Fruit fly (Drosophila melanogaster) whole organism, embryonic: ENCODE data around the gene Pvf2.
A peak's percentile ranks its signal among the peaks of the same experiment; 100 is the strongest.

ENCODE experiments used
- ATbp ChIP-seq: fragments of 200-800 bp; sonication (Bioruptor generic); optimal IDR thresholded peaks from 2 replicates; lab custom pipeline; 2017; ENCODE audit warnings: missing biosample characterization, mild to moderate bottlenecking, missing genetic modification characterization, missing genetic modification reagents
- CG10267 ChIP-seq: fragments of 200-800 bp; sonication (Bioruptor generic); optimal IDR thresholded peaks from 2 replicates; lab custom pipeline; 2018; ENCODE audit warnings: missing biosample characterization, mild to moderate bottlenecking, missing genetic modification characterization, moderate library complexity
- CG10959 ChIP-seq: fragments of 200-800 bp; sonication (Bioruptor generic); IDR thresholded peaks from 2 replicates; pipeline ENCODE4 v1.3.6; 2022; ENCODE audit warnings: missing biosample characterization, missing genetic modification characterization
- CG11696 ChIP-seq: fragments of 200-800 bp; sonication (Bioruptor generic); IDR thresholded peaks from 2 replicates; pipeline ENCODE4 v1.3.6; 2022; ENCODE audit warnings: missing biosample characterization, missing genetic modification characterization
- CG12744 ChIP-seq: fragments of 200-800 bp; sonication (Bioruptor generic); optimal IDR thresholded peaks from 2 replicates; lab custom pipeline; 2016; ENCODE audit warnings: missing biosample characterization, missing genetic modification characterization
- CG13424 ChIP-seq: fragments of 200-800 bp; sonication (Bioruptor generic); optimal IDR thresholded peaks from 2 replicates; lab custom pipeline; 2019; ENCODE audit warnings: missing biosample characterization, mild to moderate bottlenecking, missing genetic modification characterization, moderate library complexity
- CG13624 ChIP-seq: fragments of 200-800 bp; sonication (Bioruptor generic); optimal IDR thresholded peaks from 2 replicates; lab custom pipeline; 2016; ENCODE audit warnings: missing biosample characterization, missing genetic modification characterization
- CG13894 ChIP-seq: fragments of 200-800 bp; sonication (Bioruptor generic); optimal IDR thresholded peaks from 3 replicates; lab custom pipeline; 2018; ENCODE audit warnings: missing biosample characterization, mild to moderate bottlenecking, missing genetic modification characterization, moderate library complexity
- CG14014 ChIP-seq: fragments of 200-800 bp; sonication (Bioruptor generic); IDR thresholded peaks from 2 replicates; pipeline ENCODE4 v1.3.6; 2022; ENCODE audit warnings: missing biosample characterization, missing genetic modification characterization
- CG14965 ChIP-seq: fragments of 200-800 bp; sonication (Bioruptor generic); optimal IDR thresholded peaks from 2 replicates; lab custom pipeline; 2016; ENCODE audit warnings: missing biosample characterization, missing genetic modification characterization, borderline replicate concordance
- CG17361 ChIP-seq: fragments of 200-800 bp; sonication (Bioruptor generic); IDR thresholded peaks from 3 replicates; pipeline ENCODE4 v1.3.6; 2022; ENCODE audit warnings: missing biosample characterization, missing genetic modification characterization
- CG2712 ChIP-seq: fragments of 200-800 bp; optimal IDR thresholded peaks from 3 replicates; lab custom pipeline; 2019; ENCODE audit warnings: missing biosample characterization, mild to moderate bottlenecking, missing genetic modification characterization, moderate library complexity
- CG30431 ChIP-seq: fragments of 200-800 bp; sonication (Bioruptor generic); optimal IDR thresholded peaks from 2 replicates; lab custom pipeline; 2017; ENCODE audit warnings: missing biosample characterization, missing genetic modification characterization
- CG3065 ChIP-seq: fragments of 200-800 bp; sonication (Bioruptor generic); optimal IDR thresholded peaks from 2 replicates; lab custom pipeline; 2016; ENCODE audit warnings: missing biosample characterization, missing genetic modification characterization
- CG32767 ChIP-seq: fragments of 200-800 bp; sonication (Bioruptor generic); IDR thresholded peaks from 2 replicates; pipeline ENCODE4 v1.3.6; 2022; ENCODE audit warnings: missing biosample characterization, missing genetic modification characterization
- CG32772 ChIP-seq: fragments of 200-800 bp; sonication (Bioruptor generic); IDR thresholded peaks from 2 replicates; pipeline ENCODE4 v1.3.6; 2022; ENCODE audit warnings: missing biosample characterization, missing genetic modification characterization
- CG33213 ChIP-seq: fragments of 200-800 bp; sonication (Bioruptor generic); optimal IDR thresholded peaks from 3 replicates; lab custom pipeline; 2016; ENCODE audit warnings: missing biosample characterization, missing genetic modification characterization
- CG34376 ChIP-seq: fragments of 200-800 bp; sonication (Bioruptor generic); optimal IDR thresholded peaks from 2 replicates; lab custom pipeline; 2018; ENCODE audit warnings: missing biosample characterization, mild to moderate bottlenecking, missing genetic modification characterization
- CG5180 ChIP-seq: fragments of 200-800 bp; sonication (Bioruptor generic); optimal IDR thresholded peaks from 3 replicates; lab custom pipeline; 2017; ENCODE audit warnings: missing biosample characterization, missing genetic modification characterization, mild to moderate bottlenecking, moderate library complexity, missing genetic modification reagents
- CG6175 ChIP-seq: fragments of 200-800 bp; sonication (Bioruptor generic); IDR thresholded peaks from 3 replicates; pipeline ENCODE4 v1.3.6; 2022; ENCODE audit warnings: missing biosample characterization, missing genetic modification characterization
- CG6272 ChIP-seq: fragments of 200-800 bp; sonication (Bioruptor generic); IDR thresholded peaks from 2 replicates; pipeline ENCODE4 v1.3.6; 2022; ENCODE audit warnings: missing biosample characterization, missing genetic modification characterization
- CG6765 ChIP-seq: fragments of 200-800 bp; sonication (Bioruptor generic); optimal IDR thresholded peaks from 3 replicates; lab custom pipeline; 2017; ENCODE audit warnings: missing biosample characterization, mild to moderate bottlenecking, missing genetic modification characterization
- CG6813 ChIP-seq: fragments of 200-800 bp; sonication (Bioruptor generic); optimal IDR thresholded peaks from 2 replicates; lab custom pipeline; 2017; ENCODE audit warnings: missing biosample characterization, missing genetic modification characterization, mild to moderate bottlenecking, moderate library complexity, missing genetic modification reagents
- CG8281 ChIP-seq: fragments of 200-800 bp; sonication (Bioruptor generic); optimal IDR thresholded peaks from 2 replicates; lab custom pipeline; 2018; ENCODE audit warnings: missing biosample characterization, mild to moderate bottlenecking, missing genetic modification characterization, moderate library complexity
- CG8359 ChIP-seq: fragments of 200-800 bp; sonication (Bioruptor generic); optimal IDR thresholded peaks from 2 replicates; lab custom pipeline; 2017; ENCODE audit warnings: missing biosample characterization, mild to moderate bottlenecking, missing genetic modification characterization, borderline replicate concordance
- D19B ChIP-seq: fragments of 200-800 bp; sonication (Bioruptor generic); optimal IDR thresholded peaks from 2 replicates; lab custom pipeline; 2017; ENCODE audit warnings: missing biosample characterization, mild to moderate bottlenecking, missing genetic modification characterization
- NC2β ChIP-seq: fragments of 200-800 bp; sonication (Bioruptor generic); optimal IDR thresholded peaks from 2 replicates; lab custom pipeline; 2016; ENCODE audit warnings: missing biosample characterization, missing genetic modification characterization
- abd-A ChIP-seq: fragments of 200-800 bp; sonication (Bioruptor generic); optimal IDR thresholded peaks from 3 replicates; lab custom pipeline; 2019; ENCODE audit warnings: missing biosample characterization, mild to moderate bottlenecking, missing genetic modification characterization, moderate library complexity
- al ChIP-seq: fragments of 200-800 bp; sonication (Bioruptor generic); IDR thresholded peaks from 2 replicates; pipeline ENCODE4 v1.3.6; 2022; ENCODE audit warnings: missing biosample characterization, missing genetic modification characterization
- crp ChIP-seq, 2 experiments: fragments of 200-800 bp; sonication (Bioruptor generic); optimal IDR thresholded peaks; 2 replicates in 1 of 2; 3 replicates in 1 of 2; lab custom pipeline; 2017; ENCODE audit warnings: missing biosample characterization in 2 of 2, missing genetic modification characterization in 2 of 2, mild to moderate bottlenecking in 1 of 2, moderate library complexity in 1 of 2
- dimm ChIP-seq: fragments of 200-800 bp; sonication (Bioruptor generic); IDR thresholded peaks from 2 replicates; pipeline ENCODE4 v1.3.6; 2022; ENCODE audit warnings: missing biosample characterization, missing genetic modification characterization
- dmrt99B ChIP-seq: fragments of 200-800 bp; sonication (Bioruptor generic); optimal IDR thresholded peaks from 2 replicates; lab custom pipeline; 2018; ENCODE audit warnings: missing biosample characterization, mild to moderate bottlenecking, missing genetic modification characterization, moderate library complexity
- dysf ChIP-seq: fragments of 200-800 bp; sonication (Bioruptor generic); IDR thresholded peaks from 3 replicates; pipeline ENCODE4 v1.3.6; 2022; ENCODE audit warnings: missing biosample characterization, missing genetic modification characterization
- ewg ChIP-seq: fragments of 200-800 bp; sonication (Bioruptor generic); optimal IDR thresholded peaks from 3 replicates; lab custom pipeline; 2017; ENCODE audit warnings: mild to moderate bottlenecking, missing biosample characterization, missing genetic modification reagents, missing genetic modification characterization
- gce ChIP-seq: fragments of 200-800 bp; sonication (Bioruptor generic); IDR thresholded peaks from 3 replicates; pipeline ENCODE4 v1.3.6; 2022; ENCODE audit warnings: missing biosample characterization, missing genetic modification characterization
- gem ChIP-seq: fragments of 200-800 bp; sonication (Bioruptor generic); optimal IDR thresholded peaks from 2 replicates; lab custom pipeline; 2019; ENCODE audit warnings: missing biosample characterization, mild to moderate bottlenecking, missing genetic modification characterization, moderate library complexity
- gro ChIP-seq: fragments of 200-800 bp; sonication (Bioruptor generic); optimal IDR thresholded peaks from 2 replicates; lab custom pipeline; 2016; ENCODE audit warnings: missing biosample characterization, missing genetic modification characterization
- gsb-n ChIP-seq: fragments of 200-800 bp; sonication (Bioruptor generic); optimal IDR thresholded peaks from 3 replicates; lab custom pipeline; 2018; ENCODE audit warnings: missing biosample characterization, mild to moderate bottlenecking, missing genetic modification characterization
- nerfin-1 ChIP-seq: fragments of 200-800 bp; sonication (Bioruptor generic); optimal IDR thresholded peaks from 3 replicates; lab custom pipeline; 2019; ENCODE audit warnings: missing biosample characterization, mild to moderate bottlenecking, missing genetic modification characterization, moderate library complexity
- onecut ChIP-seq: fragments of 200-800 bp; sonication (Bioruptor generic); IDR thresholded peaks from 2 replicates; pipeline ENCODE4 v1.3.6; 2022; ENCODE audit warnings: missing biosample characterization, missing genetic modification characterization
- otp ChIP-seq: fragments of 200-800 bp; sonication (Bioruptor generic); IDR thresholded peaks from 3 replicates; pipeline ENCODE4, ENCODE4 v1.3.6; 2022; ENCODE audit warnings: missing biosample characterization, missing genetic modification characterization
- pita ChIP-seq: fragments of 200-800 bp; sonication (Bioruptor generic); optimal IDR thresholded peaks from 2 replicates; lab custom pipeline; 2017; ENCODE audit warnings: missing biosample characterization, mild to moderate bottlenecking, missing genetic modification characterization
- psq ChIP-seq: fragments of 200-800 bp; sonication (Bioruptor generic); optimal IDR thresholded peaks from 2 replicates; lab custom pipeline; 2017; ENCODE audit warnings: missing biosample characterization, missing genetic modification characterization
- pum ChIP-seq: fragments of 200-800 bp; sonication (Bioruptor generic); optimal IDR thresholded peaks from 2 replicates; lab custom pipeline; 2016; ENCODE audit warnings: missing biosample characterization, missing genetic modification characterization
- repo ChIP-seq: fragments of 200-800 bp; sonication (Bioruptor generic); optimal IDR thresholded peaks from 2 replicates; lab custom pipeline; 2016; ENCODE audit warnings: missing biosample characterization, missing genetic modification characterization
- rib ChIP-seq: fragments of 200-800 bp; sonication (Bioruptor generic); IDR thresholded peaks from 2 replicates; pipeline ENCODE4 v1.3.6; 2022; ENCODE audit warnings: missing biosample characterization, missing genetic modification characterization
- scrt ChIP-seq: fragments of 200-800 bp; sonication (Bioruptor generic); optimal IDR thresholded peaks from 2 replicates; lab custom pipeline; 2018; ENCODE audit warnings: missing biosample characterization, mild to moderate bottlenecking, missing genetic modification characterization, moderate library complexity
- twi ChIP-seq: fragments of 200-800 bp; optimal IDR thresholded peaks from 2 replicates; lab custom pipeline; 2019; ENCODE audit warnings: missing biosample characterization, mild to moderate bottlenecking, missing genetic modification characterization, moderate library complexity
- wek ChIP-seq: fragments of 200-800 bp; sonication (Bioruptor generic); optimal IDR thresholded peaks from 3 replicates; lab custom pipeline; 2018; ENCODE audit warnings: missing biosample characterization, mild to moderate bottlenecking, missing genetic modification characterization, moderate library complexity

Gene Pvf2

DNA sequence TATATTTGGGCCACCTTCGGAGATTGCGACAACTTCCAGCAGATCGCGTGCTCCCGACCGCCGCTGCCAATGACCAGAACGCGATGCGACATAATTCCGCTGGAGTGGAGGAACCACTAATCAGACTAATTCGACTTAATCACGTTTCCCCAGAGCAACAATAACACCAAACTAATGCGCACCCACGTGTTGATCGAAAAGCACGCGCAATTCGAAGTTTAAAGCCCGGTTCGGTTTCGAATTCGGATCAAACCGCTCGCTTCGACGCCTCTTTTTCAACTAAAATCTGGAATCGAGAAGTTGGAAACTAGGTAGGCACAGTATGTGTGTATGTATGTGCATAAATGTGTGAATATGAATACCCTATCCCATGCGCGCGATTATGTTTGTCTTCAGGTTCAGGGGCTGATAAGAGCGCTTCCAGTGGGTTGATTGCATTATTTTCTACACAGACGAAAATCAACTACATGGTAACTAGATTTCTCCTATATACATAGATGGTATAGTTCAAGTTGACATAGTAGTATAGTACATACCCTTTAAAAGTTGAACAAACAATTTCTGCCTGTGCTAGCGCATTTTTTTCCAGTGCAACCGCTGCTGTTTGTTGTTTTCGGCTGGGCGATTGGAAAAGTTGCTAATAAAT is 60.7 kb downstream of the Pvf2 start, which contains the start of gene Gart (continued):
- TF ChIP-seq pum (peak; percentile 64), CG11696 (no peak), al (GFP tag; lab: Robert Waterston, UW) (peak; percentile 47; the same call in 1 of the 2 replicates), CG10267 (tag; lab: Kevin White, UChicago) (peak; percentile 9), wek (GFP tag; lab: Kevin White, UChicago) (peak; percentile 61), CG13894 (tag; lab: Kevin White, UChicago) (no peak), scrt (no peak), CG6765 (GFP tag; lab: Kevin White, UChicago) (peak; percentile 19), CG32767 (peak; percentile 53; the same call in 1 of the 2 replicates), CG12744 (peak; percentile 57), CG34376 (GFP tag; lab: Kevin White, UChicago) (peak; percentile 62), gce (GFP tag; lab: Robert Waterston, UW) (no peak), CG13424 (tag; lab: Kevin White, UChicago) (peak; percentile 69), abd-A (tag; lab: Kevin White, UChicago) (no peak), ewg (GFP tag; lab: Kevin White, UChicago) (peak; percentile 52), nerfin-1 (tag; lab: Kevin White, UChicago) (no peak), CG14014 (GFP tag; lab: Robert Waterston, UW) (peak; percentile 65), D19B (GFP tag; lab: Kevin White, UChicago) (peak; percentile 45), CG33213 (GFP tag; lab: Kevin White, UChicago) (peak; percentile 66), CG2712 (tag; lab: Kevin White, UChicago) (no peak), gem (tag; lab: Kevin White, UChicago) (peak; percentile 84), twi (tag; lab: Kevin White, UChicago) (peak; percentile 30), CG8281 (tag; lab: Kevin White, UChicago) (no peak), CG6272 (GFP tag; lab: Robert Waterston, UW) (no peak), CG14965 (GFP tag; lab: Kevin White, UChicago) (peak; percentile 17), CG6175 (GFP tag; lab: Robert Waterston, UW) (no peak), CG6813 (GFP tag; lab: Kevin White, UChicago) (no peak), CG30431 (peak; percentile 13), CG13624 (GFP tag; lab: Kevin White, UChicago) (peak; percentile 72), crp (GFP tag; optimal IDR thresholded peaks at IDR 0.05; lab: Kevin White, UChicago) (peak in 1 of 2 experiments; percentile 44), pita (GFP tag; lab: Kevin White, UChicago) (no peak), otp (peak; percentile 70; the same call in 2 of the 3 replicates), ATbp (GFP tag; lab: Kevin White, UChicago) (peak; percentile 73), CG10959 (no peak; the same call in 1 of the 2 replicates), dimm (no peak), repo (peak; percentile 53), gro (GFP tag; lab: Kevin White, UChicago) (peak; percentile 18), psq (GFP tag; lab: Kevin White, UChicago) (no peak), onecut (GFP tag; lab: Robert Waterston, UW) (no peak; the same call in 1 of the 2 replicates), CG3065 (GFP tag; lab: Kevin White, UChicago) (no peak), dysf (GFP tag; lab: Robert Waterston, UW) (peak; percentile 75; the same call in 2 of the 3 replicates), rib (GFP tag; lab: Robert Waterston, UW) (no peak), CG32772 (GFP tag; lab: Robert Waterston, UW) (no peak), CG5180 (GFP tag; lab: Kevin White, UChicago) (no peak), dmrt99B (peak; percentile 61), NC2β (peak; percentile 13), gsb-n (tag; lab: Kevin White, UChicago) (no peak), CG8359 (GFP tag; lab: Kevin White, UChicago) (no peak), CG17361 (GFP tag; lab: Robert Waterston, UW) (0 out of 3 replicates have a peak, but pooled peaks have one; percentile 27)
